Fruit fly (Drosophila melanogaster) whole organism, embryonic: ENCODE results near the gene Tom.

Source experiments
- CG15479 ChIP-seq: fragments of 200-800 bp; sonication (Bioruptor generic); optimal IDR thresholded peaks from 3 replicates; lab custom pipeline; 2019; ENCODE audit warnings: missing biosample characterization, mild to moderate bottlenecking, missing genetic modification characterization, moderate library complexity
- CG17912 ChIP-seq: fragments of 200-800 bp; sonication (Bioruptor generic); optimal IDR thresholded peaks from 2 replicates; lab custom pipeline; 2018; ENCODE audit warnings: missing biosample characterization, mild to moderate bottlenecking, missing genetic modification characterization
- CG1792 ChIP-seq: fragments of 200-800 bp; sonication (Bioruptor generic); optimal IDR thresholded peaks from 2 replicates; lab custom pipeline; 2016; ENCODE audit warnings: missing biosample characterization, missing genetic modification characterization
- CG1832 ChIP-seq: fragments of 200-800 bp; sonication (Bioruptor generic); optimal IDR thresholded peaks from 2 replicates; lab custom pipeline; 2017; ENCODE audit warnings: missing biosample characterization, mild to moderate bottlenecking, missing genetic modification characterization, inconsistent platforms
- CG2199 ChIP-seq: fragments of 200-800 bp; sonication (Bioruptor generic); IDR thresholded peaks from 3 replicates; pipeline ENCODE4 v1.3.6; 2022; ENCODE audit warnings: missing biosample characterization, missing genetic modification characterization
- CG3281 ChIP-seq: fragments of 200-800 bp; sonication (Bioruptor generic); optimal IDR thresholded peaks from 3 replicates; lab custom pipeline; 2017; ENCODE audit warnings: missing biosample characterization, mild to moderate bottlenecking, missing genetic modification characterization
- CG4617 ChIP-seq: fragments of 200-800 bp; sonication (Bioruptor generic); optimal IDR thresholded peaks from 3 replicates; lab custom pipeline; 2016; ENCODE audit warnings: missing biosample characterization, missing genetic modification characterization, borderline replicate concordance
- CG6689 ChIP-seq: fragments of 200-800 bp; sonication (Bioruptor generic); IDR thresholded peaks from 2 replicates; pipeline ENCODE4 v1.3.6; 2022; ENCODE audit warnings: missing biosample characterization, missing genetic modification characterization
- CG7357 ChIP-seq: fragments of 200-800 bp; sonication (Bioruptor generic); IDR thresholded peaks from 3 replicates; pipeline ENCODE4 v1.3.6; 2022; ENCODE audit warnings: missing biosample characterization, missing genetic modification characterization
- CG7839 ChIP-seq: fragments of 200-800 bp; sonication (Bioruptor generic); optimal IDR thresholded peaks from 3 replicates; lab custom pipeline; 2018; ENCODE audit warnings: missing biosample characterization, mild to moderate bottlenecking, missing genetic modification characterization, moderate library complexity
- CG7963 ChIP-seq: fragments of 200-800 bp; sonication (Bioruptor generic); IDR thresholded peaks from 3 replicates; pipeline ENCODE4 v1.3.6; 2022; ENCODE audit warnings: missing biosample characterization, missing genetic modification characterization; ENCODE audit not compliant: partially characterized antibody
- D ChIP-seq, 2 experiments: fragments of 200-800 bp in 1 of 2; fragments of >200 bp in 1 of 2; sonication (Bioruptor generic) in 1 of 2; optimal IDR thresholded peaks; 2 replicates in 1 of 2; 3 replicates in 1 of 2; lab custom pipeline; 2017; ENCODE audit warnings: mild to moderate bottlenecking in 1 of 2, missing biosample characterization in 1 of 2, missing genetic modification characterization in 1 of 2, missing genetic modification reagents in 1 of 2
- Dll ChIP-seq: fragments of 200-800 bp; sonication (Bioruptor generic); IDR thresholded peaks from 4 replicates; pipeline ENCODE4 v1.3.6; 2022; ENCODE audit warnings: missing biosample characterization, missing genetic modification characterization; ENCODE audit not compliant: partially characterized antibody
- Dp ChIP-seq: fragments of 200-800 bp; sonication (Bioruptor generic); optimal IDR thresholded peaks from 2 replicates; lab custom pipeline; 2018; ENCODE audit warnings: missing biosample characterization, mild to moderate bottlenecking, missing genetic modification characterization, moderate library complexity
- Ets65A ChIP-seq: fragments of 200-800 bp; sonication (Bioruptor generic); peaks from one replicate; lab custom pipeline; 2016; ENCODE audit warnings: missing biosample characterization, missing genetic modification characterization
- Fer3 ChIP-seq: fragments of 200-800 bp; sonication (Bioruptor generic); optimal IDR thresholded peaks from 2 replicates; lab custom pipeline; 2018; ENCODE audit warnings: missing biosample characterization, mild to moderate bottlenecking, missing genetic modification characterization, moderate library complexity
- Gug ChIP-seq: fragments of 200-800 bp; sonication (Bioruptor generic); IDR thresholded peaks from 4 replicates; pipeline ENCODE4 v1.3.6; 2022; ENCODE audit warnings: missing biosample characterization, missing genetic modification characterization
- Hand ChIP-seq: fragments of 200-800 bp; sonication (Bioruptor generic); optimal IDR thresholded peaks from 2 replicates; lab custom pipeline; 2017; ENCODE audit warnings: mild to moderate bottlenecking, missing biosample characterization, missing genetic modification reagents, missing genetic modification characterization
- Hey ChIP-seq: fragments of 200-800 bp; sonication (Bioruptor generic); optimal IDR thresholded peaks from 3 replicates; lab custom pipeline; 2018; ENCODE audit warnings: missing biosample characterization, mild to moderate bottlenecking, missing genetic modification characterization
- NFAT ChIP-seq: fragments of 200-800 bp; sonication (Bioruptor generic); IDR thresholded peaks from 2 replicates; pipeline ENCODE4 v1.3.6; 2022; ENCODE audit warnings: missing biosample characterization, missing genetic modification characterization
- Six4 ChIP-seq: fragments of 200-800 bp; sonication (Bioruptor generic); optimal IDR thresholded peaks from 2 replicates; lab custom pipeline; 2016; ENCODE audit warnings: missing biosample characterization, missing genetic modification characterization
- Sox102F ChIP-seq: fragments of 200-800 bp; sonication (Bioruptor generic); optimal IDR thresholded peaks from 2 replicates; lab custom pipeline; 2018; ENCODE audit warnings: missing biosample characterization, mild to moderate bottlenecking, missing genetic modification characterization, moderate library complexity
- Xrp1 ChIP-seq: fragments of 200-800 bp; sonication (Bioruptor generic); IDR thresholded peaks from 2 replicates; pipeline ENCODE4 v1.3.6; 2022; ENCODE audit warnings: missing biosample characterization, missing genetic modification characterization
- chm ChIP-seq: fragments of 200-800 bp; sonication (Bioruptor generic); IDR thresholded peaks from 2 replicates; pipeline ENCODE4 v1.3.6; 2022; ENCODE audit warnings: missing biosample characterization, missing genetic modification characterization
- ewg ChIP-seq: fragments of 200-800 bp; sonication (Bioruptor generic); optimal IDR thresholded peaks from 3 replicates; lab custom pipeline; 2017; ENCODE audit warnings: mild to moderate bottlenecking, missing biosample characterization, missing genetic modification reagents, missing genetic modification characterization
- fu2 ChIP-seq: fragments of 200-800 bp; sonication (Bioruptor generic); optimal IDR thresholded peaks from 2 replicates; lab custom pipeline; 2016; ENCODE audit warnings: missing biosample characterization, missing genetic modification characterization
- grn ChIP-seq: fragments of 200-800 bp; sonication (Bioruptor generic); optimal IDR thresholded peaks from 3 replicates; lab custom pipeline; 2017; ENCODE audit warnings: missing biosample characterization, missing genetic modification characterization
- insv ChIP-seq, 2 experiments: fragments of 200-800 bp; sonication (Bioruptor generic); optimal IDR thresholded peaks; 3 replicates each; lab custom pipeline; 2016 to 2018; ENCODE audit warnings: missing biosample characterization in 2 of 2, missing genetic modification characterization in 2 of 2
- inv ChIP-seq: fragments of 200-800 bp; sonication (Bioruptor generic); IDR thresholded peaks from 2 replicates; pipeline ENCODE4 v1.3.6; 2022; ENCODE audit warnings: missing biosample characterization, missing genetic modification characterization; ENCODE audit not compliant: partially characterized antibody
- kni ChIP-seq: fragments of 200-800 bp; sonication (Bioruptor generic); optimal IDR thresholded peaks from 3 replicates; lab custom pipeline; 2017; ENCODE audit warnings: mild to moderate bottlenecking, missing biosample characterization, missing genetic modification reagents, missing genetic modification characterization
- lmd ChIP-seq: fragments of 200-800 bp; sonication (Bioruptor generic); IDR thresholded peaks from 2 replicates; pipeline ENCODE4 v1.3.6; 2022; ENCODE audit warnings: missing biosample characterization, missing genetic modification characterization
- lov ChIP-seq, 2 experiments: fragments of 200-800 bp in 1 of 2; fragments of >200 bp in 1 of 2; sonication (Bioruptor generic) in 1 of 2; IDR thresholded peaks in 1 of 2; optimal IDR thresholded peaks in 1 of 2; 2 replicates in 1 of 2; 3 replicates in 1 of 2; pipeline versions ENCODE4 v1.3.6 to Lab custom; 2017 to 2022; ENCODE audit warnings: missing biosample characterization in 1 of 2, missing genetic modification characterization in 1 of 2
- odd ChIP-seq: fragments of 200-800 bp; sonication (Bioruptor generic); optimal IDR thresholded peaks from 2 replicates; lab custom pipeline; 2017; ENCODE audit warnings: missing biosample characterization, mild to moderate bottlenecking, missing genetic modification characterization
- pros ChIP-seq: fragments of 200-800 bp; sonication (Bioruptor generic); optimal IDR thresholded peaks from 3 replicates; lab custom pipeline; 2019; ENCODE audit warnings: missing biosample characterization, mild to moderate bottlenecking, missing genetic modification characterization, moderate library complexity
- rib ChIP-seq: fragments of 200-800 bp; sonication (Bioruptor generic); IDR thresholded peaks from 2 replicates; pipeline ENCODE4 v1.3.6; 2022; ENCODE audit warnings: missing biosample characterization, missing genetic modification characterization
- slou ChIP-seq: fragments of 200-800 bp; sonication (Bioruptor generic); optimal IDR thresholded peaks from 3 replicates; lab custom pipeline; 2016; ENCODE audit warnings: missing biosample characterization, missing genetic modification characterization
- tll ChIP-seq, 2 experiments: fragments of 200-800 bp in 1 of 2; fragments of >200 bp in 1 of 2; sonication (Bioruptor generic) in 1 of 2; optimal IDR thresholded peaks; 2 replicates each; lab custom pipeline; 2017 to 2019; ENCODE audit warnings: missing biosample characterization in 2 of 2, missing genetic modification characterization in 2 of 2, mild to moderate bottlenecking in 1 of 2, moderate library complexity in 1 of 2
- tna ChIP-seq: fragments of 200-800 bp; sonication (Bioruptor generic); IDR thresholded peaks from 2 replicates; pipeline ENCODE4 v1.3.6; 2022; ENCODE audit warnings: missing biosample characterization, missing genetic modification characterization; ENCODE audit not compliant: partially characterized antibody
- twi ChIP-seq: fragments of 200-800 bp; optimal IDR thresholded peaks from 2 replicates; lab custom pipeline; 2019; ENCODE audit warnings: missing biosample characterization, mild to moderate bottlenecking, missing genetic modification characterization, moderate library complexity
- unc-4 ChIP-seq: fragments of 200-800 bp; sonication (Bioruptor generic); IDR thresholded peaks from 2 replicates; pipeline ENCODE4 v1.3.6; 2022; ENCODE audit warnings: missing biosample characterization, missing genetic modification characterization; ENCODE audit not compliant: partially characterized antibody
- unpg ChIP-seq: fragments of 200-800 bp; sonication (Bioruptor generic); optimal IDR thresholded peaks from 3 replicates; lab custom pipeline; 2018; ENCODE audit warnings: missing biosample characterization, mild to moderate bottlenecking, missing genetic modification characterization, moderate library complexity
- wek ChIP-seq: fragments of 200-800 bp; sonication (Bioruptor generic); optimal IDR thresholded peaks from 3 replicates; lab custom pipeline; 2018; ENCODE audit warnings: missing biosample characterization, mild to moderate bottlenecking, missing genetic modification characterization, moderate library complexity
- zen ChIP-seq: fragments of 200-800 bp; sonication (Bioruptor generic); optimal IDR thresholded peaks from 3 replicates; lab custom pipeline; 2018; ENCODE audit warnings: missing biosample characterization, mild to moderate bottlenecking, missing genetic modification characterization, moderate library complexity

Tom gene

DNA sequence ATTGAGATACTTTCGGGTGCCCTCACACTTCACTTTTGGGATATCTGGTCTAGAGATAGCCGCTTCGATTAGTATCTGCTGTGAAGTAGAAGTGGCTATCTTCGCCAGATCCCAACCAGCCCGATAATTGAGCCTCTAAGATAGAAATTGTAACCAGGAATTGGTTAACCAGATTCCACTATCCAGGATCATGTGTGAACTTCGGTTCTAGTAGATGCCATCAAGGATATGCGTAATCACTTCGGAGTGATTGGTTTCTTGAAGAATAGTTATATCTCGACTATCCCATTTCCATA is 12.2 kb upstream of the Tom start:
- TF ChIP-seq CG17912 (GFP tag; lab: Kevin White, UChicago) (no peak), Ets65A (peak; percentile 18), CG15479 (GFP tag; lab: Kevin White, UChicago) (peak; percentile 94), D (optimal IDR thresholded peaks at IDR 0.05; lab: Kevin White, UChicago) (peak; percentile 23), D (GFP tag; optimal IDR thresholded peaks at IDR 0.05; lab: Kevin White, UChicago) (no peak), grn (peak; percentile 75), NFAT (GFP tag; lab: Robert Waterston, UW) (no peak)

- TF ChIP-seq lov (optimal IDR thresholded peaks at IDR 0.05; lab: Kevin White, UChicago) (no peak), lov (GFP tag; IDR thresholded peaks at IDR 0.05; lab: Robert Waterston, UW) (peak; percentile 57; the same call in 1 of the 3 replicates), CG7357 (GFP tag; lab: Robert Waterston, UW) (no peak), grn (peak; percentile 28), zen (tag; lab: Kevin White, UChicago) (peak; percentile 74), twi (tag; lab: Kevin White, UChicago) (peak; percentile 67), pros (GFP tag; lab: Kevin White, UChicago) (peak; percentile 82), chm (GFP tag; lab: Robert Waterston, UW) (peak; percentile 49; the same call in 1 of the 2 replicates), tll (GFP tag; optimal IDR thresholded peaks at IDR 0.05; lab: Kevin White, UChicago) (peak in 1 of 2 experiments; percentile 71), Xrp1 (GFP tag; lab: Robert Waterston, UW) (peak; percentile 33; the same call in 1 of the 2 replicates), CG2199 (GFP tag; lab: Robert Waterston, UW) (peak; percentile 79; the same call in 2 of the 3 replicates), D (optimal IDR thresholded peaks at IDR 0.05; lab: Kevin White, UChicago) (peak; percentile 91), D (GFP tag; optimal IDR thresholded peaks at IDR 0.05; lab: Kevin White, UChicago) (no peak), kni (GFP tag; lab: Kevin White, UChicago) (peak; percentile 73), CG6689 (GFP tag; lab: Robert Waterston, UW) (no peak), insv (GFP tag; optimal IDR thresholded peaks at IDR 0.05; lab: Kevin White, UChicago) (peak in 1 of 2 experiments; percentile 77), CG7839 (tag; lab: Kevin White, UChicago) (no peak), odd (GFP tag; lab: Kevin White, UChicago) (peak; percentile 44), slou (GFP tag; lab: Kevin White, UChicago) (no peak), CG15479 (GFP tag; lab: Kevin White, UChicago) (peak; percentile 81)
Measured at dm6 chr3L:14958613-14959327, 10.4 kb upstream of the Tom start.

DNA sequence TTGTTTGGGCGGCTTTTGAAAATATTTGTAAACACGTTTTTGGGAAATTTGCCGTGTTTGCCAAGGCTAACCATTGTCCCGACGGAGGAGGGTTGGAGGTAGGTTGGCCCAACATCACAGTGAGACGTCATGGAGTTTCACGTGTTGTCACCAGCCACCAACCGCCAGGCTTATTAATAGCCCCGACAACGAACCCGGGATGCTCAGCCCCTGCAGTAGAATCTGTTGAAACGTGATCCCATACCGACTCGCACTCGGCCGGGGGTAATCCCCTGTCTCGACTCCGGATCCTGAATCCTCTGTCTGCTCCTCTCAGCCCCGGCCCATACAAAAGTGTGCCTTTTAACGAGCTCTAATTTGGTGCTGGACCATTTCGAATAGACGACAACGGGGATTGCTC is 8.6 kb upstream of the Tom start:
- no peak for TF ChIP-seq Gug
- no peak for TF ChIP-seq Hand (GFP tag; lab: Kevin White, UChicago)
- TF ChIP-seq tna (GFP tag; lab: Robert Waterston, UW): no peak
- TF ChIP-seq kni (GFP tag; lab: Kevin White, UChicago): peak; percentile 50
- no peak for TF ChIP-seq Dll (GFP tag; lab: Robert Waterston, UW)
- TF ChIP-seq ewg: no peak
- peak; percentile 89 for TF ChIP-seq zen (tag; lab: Kevin White, UChicago)
- no peak for TF ChIP-seq unpg
- no peak for TF ChIP-seq rib (GFP tag; lab: Robert Waterston, UW)
- peak in 1 of 2 experiments; percentile 10 for TF ChIP-seq tll (GFP tag; optimal IDR thresholded peaks at IDR 0.05; lab: Kevin White, UChicago)
- TF ChIP-seq CG7963 (GFP tag; lab: Robert Waterston, UW): no peak
- no peak for TF ChIP-seq CG3281 (GFP tag; lab: Kevin White, UChicago)
- no peak for TF ChIP-seq Fer3 (tag; lab: Kevin White, UChicago)
- TF ChIP-seq Six4: peak; percentile 21
- no peak for TF ChIP-seq CG1792 (GFP tag; lab: Kevin White, UChicago)
- no peak for TF ChIP-seq lmd (GFP tag; lab: Robert Waterston, UW)
- TF ChIP-seq unc-4 (GFP tag; lab: Robert Waterston, UW): no peak
- no peak for TF ChIP-seq CG1832 (GFP tag; lab: Kevin White, UChicago)
- no peak for TF ChIP-seq Sox102F (GFP tag; lab: Kevin White, UChicago)
- TF ChIP-seq inv (GFP tag; lab: Robert Waterston, UW): no peak
- no peak for TF ChIP-seq wek (GFP tag; lab: Kevin White, UChicago)
- no peak for TF ChIP-seq CG4617 (GFP tag; lab: Kevin White, UChicago)
- TF ChIP-seq Hey (tag; lab: Kevin White, UChicago): no peak
- TF ChIP-seq Dp: no peak
- no peak for TF ChIP-seq Ets65A
- TF ChIP-seq fu2 (GFP tag; lab: Kevin White, UChicago): no peak
